Worm (Caenorhabditis elegans): ENCODE measurements around the gene rpn-13.

The rpn-13 gene

DNA sequence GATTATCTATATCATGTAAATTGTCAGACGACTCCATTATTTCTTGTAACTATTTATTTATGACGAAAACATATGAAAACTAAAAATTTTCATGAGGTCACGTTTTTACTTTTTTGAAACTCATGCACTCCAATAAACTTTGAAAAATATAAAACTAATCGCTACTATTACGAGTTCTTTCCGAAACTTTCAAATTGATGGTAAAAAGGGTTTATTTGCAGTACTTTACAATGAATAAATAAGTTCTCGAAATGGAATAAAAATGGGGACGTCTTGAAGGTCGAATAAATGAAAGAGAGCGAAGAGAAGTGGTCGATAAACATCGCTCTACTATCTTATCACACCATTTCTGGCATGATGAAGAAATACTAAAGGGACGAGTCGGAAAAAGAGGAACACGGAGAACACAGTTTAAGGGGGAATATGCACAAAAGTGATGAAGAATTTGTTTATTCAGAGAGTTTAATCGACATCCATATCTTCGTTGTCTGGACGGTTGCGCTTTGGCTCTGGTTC, 1.8 kb downstream of the rpn-13 start, which contains the start of gene let-767:
Gene let-767 (minus strand): TSS at position 51 of the 516 bp plus-strand sequence.
- no peak for TF ChIP-seq flt-1 (GFP tag; IDR thresholded peaks at IDR 0.05)
- no peak for TF ChIP-seq klf-2 (GFP tag; conservative IDR thresholded peaks at IDR 0.05)
- TF ChIP-seq ztf-29 (GFP tag; IDR thresholded peaks at IDR 0.05): no peak
- no peak for TF ChIP-seq ztf-23 (GFP tag; IDR thresholded peaks at IDR 0.05)
- no peak for TF ChIP-seq ref-1 (GFP tag; conservative IDR thresholded peaks at IDR 0.05)
- TF ChIP-seq tab-1 (GFP tag; IDR thresholded peaks at IDR 0.05): no peak

DNA sequence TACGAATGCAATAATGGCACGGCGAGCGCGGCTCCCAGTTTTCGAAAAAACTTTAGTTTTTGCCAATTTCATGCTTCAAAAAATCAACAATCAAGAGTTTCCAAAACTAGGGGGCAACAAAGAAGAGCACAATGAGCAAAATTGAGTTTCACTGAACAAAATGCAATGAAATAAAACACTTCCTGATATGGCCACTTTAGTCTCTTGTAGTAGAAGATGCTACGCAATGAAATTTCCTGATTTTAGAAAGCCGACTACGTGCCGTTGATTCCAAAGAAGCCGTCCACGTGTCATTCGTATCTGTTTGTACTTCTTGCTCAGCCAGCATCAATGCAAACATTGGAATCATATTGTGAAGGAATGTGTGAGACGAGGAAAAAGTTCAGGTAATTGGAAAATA, 7.4 kb downstream of the rpn-13 start:
- TF ChIP-seq tab-1 (GFP tag; IDR thresholded peaks at IDR 0.05): no peak
- TF ChIP-seq ztf-23 (GFP tag; IDR thresholded peaks at IDR 0.05): no peak
- no peak for TF ChIP-seq cog-1 (tag; optimal IDR thresholded peaks at IDR 0.05)
- TF ChIP-seq med-1 (GFP tag; optimal IDR thresholded peaks at IDR 0.05; ENCODE audit: insufficient read depth): no peak
- TF ChIP-seq T22C8.4 (GFP tag; IDR thresholded peaks at IDR 0.05): no peak
- TF ChIP-seq klf-2 (GFP tag; conservative IDR thresholded peaks at IDR 0.05): no peak
- no peak for TF ChIP-seq ref-1 (GFP tag; conservative IDR thresholded peaks at IDR 0.05)
- no peak for TF ChIP-seq flt-1 (GFP tag; IDR thresholded peaks at IDR 0.05)
- TF ChIP-seq ztf-29 (GFP tag; IDR thresholded peaks at IDR 0.05): no peak

DNA sequence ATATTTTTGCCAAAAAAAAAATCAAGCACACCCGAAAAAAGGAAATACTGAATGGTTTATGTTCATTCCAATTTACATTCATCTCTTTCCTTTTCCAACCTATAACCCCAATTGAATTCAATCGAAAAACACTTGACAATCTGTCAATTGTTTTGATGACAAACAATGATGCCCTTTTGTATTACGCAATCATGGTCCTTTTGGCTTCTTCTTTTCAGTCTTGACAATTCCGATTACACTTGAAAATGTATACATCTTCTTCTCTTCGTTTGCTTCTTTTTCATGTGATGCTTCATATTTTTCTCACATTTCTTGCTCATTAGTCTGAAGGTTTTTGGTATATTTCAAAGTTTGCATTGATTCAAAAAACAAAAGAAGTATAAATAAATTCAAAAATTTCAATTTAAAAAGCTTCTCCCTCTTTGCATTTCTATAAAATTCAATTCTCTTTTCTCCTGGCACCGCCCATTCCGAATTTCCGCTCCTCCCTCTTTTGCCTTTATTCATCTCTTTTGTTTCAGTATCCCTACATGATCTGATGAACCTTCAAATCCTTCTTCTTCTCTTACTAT, 10.4 kb downstream of the rpn-13 start, which contains the start of gene C56G2.4:
Gene C56G2.4 (plus strand): TSS at position 522 of the 572 bp plus-strand sequence.
- TF ChIP-seq med-1 (GFP tag; optimal IDR thresholded peaks at IDR 0.05; ENCODE audit: insufficient read depth) (no peak), klf-2 (GFP tag; conservative IDR thresholded peaks at IDR 0.05) (no peak), ztf-23 (GFP tag; IDR thresholded peaks at IDR 0.05) (no peak), cog-1 (tag; optimal IDR thresholded peaks at IDR 0.05) (no peak), tab-1 (GFP tag; IDR thresholded peaks at IDR 0.05) (no peak)

ce11 chrIII:6324139-6324538, 17.6 kb downstream of the rpn-13 start, which contains the start of gene C56G2.5:
C56G2.5 (minus strand) TSS chrIII:6324239.
- no peak for TF ChIP-seq ztf-29 (GFP tag; IDR thresholded peaks at IDR 0.05)
- no peak for TF ChIP-seq ztf-23 (GFP tag; IDR thresholded peaks at IDR 0.05)
- TF ChIP-seq med-1 (GFP tag; optimal IDR thresholded peaks at IDR 0.05; ENCODE audit: insufficient read depth): no peak
- no peak for TF ChIP-seq klf-2 (GFP tag; conservative IDR thresholded peaks at IDR 0.05)
- TF ChIP-seq tab-1 (GFP tag; IDR thresholded peaks at IDR 0.05): no peak
- TF ChIP-seq flt-1 (GFP tag; IDR thresholded peaks at IDR 0.05): no peak
- TF ChIP-seq ref-1 (GFP tag; conservative IDR thresholded peaks at IDR 0.05): no peak
- TF ChIP-seq cog-1 (tag; optimal IDR thresholded peaks at IDR 0.05): no peak
- TF ChIP-seq T22C8.4 (GFP tag; IDR thresholded peaks at IDR 0.05): no peak

ce11 chrIII:6317345-6317744, 24.4 kb downstream of the rpn-13 start:
- TF ChIP-seq cog-1 (tag; optimal IDR thresholded peaks at IDR 0.05): no peak
- TF ChIP-seq tab-1 (GFP tag; IDR thresholded peaks at IDR 0.05): no peak
- TF ChIP-seq T22C8.4 (GFP tag; IDR thresholded peaks at IDR 0.05): no peak
- no peak for TF ChIP-seq ztf-23 (GFP tag; IDR thresholded peaks at IDR 0.05)
- TF ChIP-seq med-1 (GFP tag; optimal IDR thresholded peaks at IDR 0.05; ENCODE audit: insufficient read depth): no peak
- TF ChIP-seq klf-2 (GFP tag; conservative IDR thresholded peaks at IDR 0.05): no peak
- no peak for TF ChIP-seq ztf-29 (GFP tag; IDR thresholded peaks at IDR 0.05)
- TF ChIP-seq ref-1 (GFP tag; conservative IDR thresholded peaks at IDR 0.05): no peak
- TF ChIP-seq flt-1 (GFP tag; IDR thresholded peaks at IDR 0.05): no peak

DNA sequence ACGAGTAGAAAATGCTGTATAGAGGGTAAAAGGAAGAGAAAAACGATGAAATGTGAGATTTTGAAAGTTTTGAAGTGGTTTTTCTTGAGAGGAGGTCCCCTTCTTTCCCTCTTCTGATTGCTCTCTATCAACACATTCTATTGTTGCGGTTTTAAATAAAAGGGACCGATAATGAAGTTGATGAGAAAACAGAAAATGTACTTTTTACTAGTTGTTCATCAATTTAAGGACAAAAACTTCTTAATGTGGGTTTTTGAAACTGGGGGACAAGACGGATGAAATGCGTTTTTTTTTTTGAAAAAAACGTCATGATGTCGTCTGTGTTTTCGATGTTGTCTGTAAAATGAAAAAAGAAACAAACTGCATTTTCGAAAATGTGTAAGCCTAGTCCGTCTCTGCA, 24.9 kb downstream of the rpn-13 start:
- TF ChIP-seq cog-1 (tag; optimal IDR thresholded peaks at IDR 0.05) (no peak), tab-1 (GFP tag; IDR thresholded peaks at IDR 0.05) (no peak), flt-1 (GFP tag; IDR thresholded peaks at IDR 0.05) (no peak), med-1 (GFP tag; optimal IDR thresholded peaks at IDR 0.05; ENCODE audit: insufficient read depth) (no peak), ztf-23 (GFP tag; IDR thresholded peaks at IDR 0.05) (no peak), ztf-29 (GFP tag; IDR thresholded peaks at IDR 0.05) (no peak), klf-2 (GFP tag; conservative IDR thresholded peaks at IDR 0.05) (no peak), ref-1 (GFP tag; conservative IDR thresholded peaks at IDR 0.05) (no peak), T22C8.4 (GFP tag; IDR thresholded peaks at IDR 0.05) (no peak)

- no peak for TF ChIP-seq T22C8.4 (GFP tag; IDR thresholded peaks at IDR 0.05)
- no peak for TF ChIP-seq cog-1 (tag; optimal IDR thresholded peaks at IDR 0.05)
- no peak for TF ChIP-seq ref-1 (GFP tag; conservative IDR thresholded peaks at IDR 0.05)
- no peak for TF ChIP-seq tab-1 (GFP tag; IDR thresholded peaks at IDR 0.05)
- no peak for TF ChIP-seq ztf-29 (GFP tag; IDR thresholded peaks at IDR 0.05)
- TF ChIP-seq med-1 (GFP tag; optimal IDR thresholded peaks at IDR 0.05; ENCODE audit: insufficient read depth): no peak
- no peak for TF ChIP-seq flt-1 (GFP tag; IDR thresholded peaks at IDR 0.05)
- TF ChIP-seq klf-2 (GFP tag; conservative IDR thresholded peaks at IDR 0.05): no peak
- no peak for TF ChIP-seq ztf-23 (GFP tag; IDR thresholded peaks at IDR 0.05)
Measured at ce11 chrIII:6315515-6315914, 26.2 kb downstream of the rpn-13 start.

DNA sequence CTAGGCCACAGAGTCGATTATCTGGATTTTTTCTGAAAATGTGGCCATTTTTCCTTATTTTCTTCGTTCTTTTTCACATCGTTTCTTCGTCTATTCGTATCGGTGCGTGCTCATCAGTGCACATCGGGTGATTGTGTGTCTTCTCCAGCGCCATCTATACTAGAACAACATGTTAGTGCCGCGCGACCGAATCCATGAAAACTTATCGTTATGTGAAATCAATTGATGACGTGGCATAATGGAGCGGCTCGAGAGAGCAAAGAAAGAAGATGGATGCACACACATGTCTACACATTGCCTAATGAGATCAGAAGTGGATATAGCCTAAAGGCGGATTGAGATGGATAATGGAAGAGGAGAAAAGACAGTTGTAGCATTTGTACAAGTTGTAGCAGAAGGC, 29.5 kb downstream of the rpn-13 start:
- TF ChIP-seq T22C8.4 (GFP tag; IDR thresholded peaks at IDR 0.05) (no peak), cog-1 (tag; optimal IDR thresholded peaks at IDR 0.05) (no peak), ztf-23 (GFP tag; IDR thresholded peaks at IDR 0.05) (no peak), med-1 (GFP tag; optimal IDR thresholded peaks at IDR 0.05; ENCODE audit: insufficient read depth) (no peak), tab-1 (GFP tag; IDR thresholded peaks at IDR 0.05) (no peak), flt-1 (GFP tag; IDR thresholded peaks at IDR 0.05) (no peak), klf-2 (GFP tag; conservative IDR thresholded peaks at IDR 0.05) (no peak), ref-1 (GFP tag; conservative IDR thresholded peaks at IDR 0.05) (no peak), ztf-29 (GFP tag; IDR thresholded peaks at IDR 0.05) (no peak)

- TF ChIP-seq ref-1 (GFP tag; conservative IDR thresholded peaks at IDR 0.05) (no peak), klf-2 (GFP tag; conservative IDR thresholded peaks at IDR 0.05) (no peak), ztf-29 (GFP tag; IDR thresholded peaks at IDR 0.05) (no peak), cog-1 (tag; optimal IDR thresholded peaks at IDR 0.05) (no peak), flt-1 (GFP tag; IDR thresholded peaks at IDR 0.05) (no peak), T22C8.4 (GFP tag; IDR thresholded peaks at IDR 0.05) (no peak), med-1 (GFP tag; optimal IDR thresholded peaks at IDR 0.05; ENCODE audit: insufficient read depth) (no peak), ztf-23 (GFP tag; IDR thresholded peaks at IDR 0.05) (no peak), tab-1 (GFP tag; IDR thresholded peaks at IDR 0.05) (no peak)
Measured at ce11 chrIII:6311452-6311851, 30.3 kb downstream of the rpn-13 start.

Data from whole organism, midembryonic.